Fruit fly (Drosophila melanogaster) whole organism, embryonic: ENCODE data around the gene CG6937.

ENCODE experiments used
- CG11093 ChIP-seq: fragments of 200-800 bp; sonication (Bioruptor generic); IDR thresholded peaks from 3 replicates; pipeline ENCODE4 v1.3.6; 2022; ENCODE audit warnings: missing biosample characterization, missing genetic modification characterization
- CG16779 ChIP-seq: fragments of 200-800 bp; sonication (Bioruptor generic); IDR thresholded peaks from 2 replicates; pipeline ENCODE4 v1.3.6; 2022; ENCODE audit warnings: missing biosample characterization, missing genetic modification characterization
- CG30403 ChIP-seq: fragments of 200-800 bp; sonication (Bioruptor generic); optimal IDR thresholded peaks from 3 replicates; lab custom pipeline; 2016; ENCODE audit warnings: missing biosample characterization, missing genetic modification characterization
- Chrac-16 ChIP-seq: fragments of 200-800 bp; sonication (Bioruptor generic); optimal IDR thresholded peaks from 3 replicates; lab custom pipeline; 2016; ENCODE audit warnings: missing biosample characterization, missing genetic modification characterization
- CrebB ChIP-seq: fragments of 200-800 bp; sonication (Bioruptor generic); optimal IDR thresholded peaks from 3 replicates; lab custom pipeline; 2018; ENCODE audit warnings: missing biosample characterization, mild to moderate bottlenecking, missing genetic modification characterization
- Elba2 ChIP-seq: fragments of 200-800 bp; sonication (Bioruptor generic); optimal IDR thresholded peaks from 3 replicates; lab custom pipeline; 2016; ENCODE audit warnings: missing biosample characterization, missing genetic modification characterization
- Ets97D ChIP-seq: fragments of 200-800 bp; sonication (Bioruptor generic); optimal IDR thresholded peaks from 3 replicates; lab custom pipeline; 2016; ENCODE audit warnings: missing biosample characterization, missing genetic modification characterization
- Fer3 ChIP-seq: fragments of 200-800 bp; sonication (Bioruptor generic); optimal IDR thresholded peaks from 2 replicates; lab custom pipeline; 2018; ENCODE audit warnings: missing biosample characterization, mild to moderate bottlenecking, missing genetic modification characterization, moderate library complexity
- Hr39 ChIP-seq: fragments of >200 bp; optimal IDR thresholded peaks from 2 replicates; lab custom pipeline; 2017
- Jarid2 ChIP-seq: fragments of 200-800 bp; sonication (Bioruptor generic); optimal IDR thresholded peaks from 3 replicates; lab custom pipeline; 2017; ENCODE audit warnings: mild to moderate bottlenecking, missing biosample characterization, missing genetic modification reagents, missing genetic modification characterization
- Nf-YC ChIP-seq: fragments of 200-800 bp; optimal IDR thresholded peaks from 3 replicates; lab custom pipeline; 2019; ENCODE audit warnings: missing biosample characterization, mild to moderate bottlenecking, missing genetic modification characterization, moderate library complexity
- esg ChIP-seq: fragments of 200-800 bp; sonication (Bioruptor generic); conservative IDR thresholded peaks from 2 replicates; pipeline ENCODE4 v1.3.6; 2022; ENCODE audit warnings: missing biosample characterization, missing genetic modification characterization
- sc ChIP-seq, 3 experiments: fragments of >200 bp in 2 of 3; fragments of 200-800 bp in 1 of 3; sonication (Bioruptor generic) in 1 of 3; optimal IDR thresholded peaks; 2 replicates in 2 of 3; 3 replicates in 1 of 3; lab custom pipeline; 2017; ENCODE audit warnings: mild to moderate bottlenecking in 1 of 3, missing biosample characterization in 1 of 3, missing genetic modification characterization in 1 of 3, missing genetic modification reagents in 1 of 3
- scrt ChIP-seq: fragments of 200-800 bp; sonication (Bioruptor generic); optimal IDR thresholded peaks from 2 replicates; lab custom pipeline; 2018; ENCODE audit warnings: missing biosample characterization, mild to moderate bottlenecking, missing genetic modification characterization, moderate library complexity

DNA sequence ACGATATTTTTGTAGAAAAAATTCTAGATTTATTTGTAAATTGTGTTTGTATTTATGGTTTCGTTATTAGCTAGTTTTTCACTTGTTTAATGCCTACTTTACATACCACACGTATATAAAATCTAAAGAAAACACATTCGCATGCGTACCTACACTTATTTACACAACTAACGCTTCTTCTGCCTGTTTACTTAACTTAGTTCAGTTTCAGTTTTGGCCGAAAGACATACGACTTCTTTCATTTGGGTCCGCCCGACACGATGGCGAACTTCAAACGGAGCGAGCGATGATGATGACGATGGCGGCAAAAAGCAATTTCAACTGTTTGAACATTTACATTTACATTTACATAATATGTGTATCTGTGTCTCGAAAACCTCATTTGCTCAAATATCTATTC is 26.2 kb upstream of the CG6937 start:
- no peak for TF ChIP-seq Ets97D (GFP tag; lab: Kevin White, UChicago)
- TF ChIP-seq Jarid2 (GFP tag; lab: Kevin White, UChicago): no peak
- no peak for TF ChIP-seq Nf-YC
- no peak for TF ChIP-seq esg (GFP tag; lab: Robert Waterston, UW)
- no peak for TF ChIP-seq sc (optimal IDR thresholded peaks at IDR 0.05; lab: Kevin White, UChicago)
- no peak for TF ChIP-seq sc (GFP tag; optimal IDR thresholded peaks at IDR 0.05; lab: Kevin White, UChicago)
- no peak for TF ChIP-seq CG11093 (GFP tag; lab: Robert Waterston, UW)
- TF ChIP-seq CG16779: no peak
- TF ChIP-seq Elba2 (GFP tag; lab: Kevin White, UChicago): no peak
- TF ChIP-seq Hr39 (lab: Kevin White, UChicago): no peak
- no peak for TF ChIP-seq Chrac-16 (GFP tag; lab: Kevin White, UChicago)
- no peak for TF ChIP-seq CG30403 (GFP tag; lab: Kevin White, UChicago)
- no peak for TF ChIP-seq CrebB
- no peak for TF ChIP-seq Fer3 (tag; lab: Kevin White, UChicago)
- no peak for TF ChIP-seq scrt
